Fruit fly (Drosophila melanogaster): ENCODE results near the gene mthl15.

Gene mthl15

dm6 chr2L:10226724-10227407, 11.3 kb downstream of the mthl15 start, which contains the start of gene CG5708 (continued):
- peak; percentile 30; the same call in 1 of the 2 replicates for TF ChIP-seq hbn (GFP tag; IDR thresholded peaks at IDR 0.05; ENCODE audit: partially characterized antibody)
- no peak for TF ChIP-seq cwo (GFP tag; optimal IDR thresholded peaks at IDR 0.05)
- TF ChIP-seq tap (tag; optimal IDR thresholded peaks at IDR 0.05), result no peak
- peak; percentile 70 for TF ChIP-seq CG12659 (GFP tag; optimal IDR thresholded peaks at IDR 0.05)
- peak; percentile 34 for TF ChIP-seq CG12391 (tag; optimal IDR thresholded peaks at IDR 0.05)
- TF ChIP-seq sd (tag; optimal IDR thresholded peaks at IDR 0.05), result peak; percentile 73
- peak; percentile 25 for TF ChIP-seq CG8924 (tag; optimal IDR thresholded peaks at IDR 0.05)
- TF ChIP-seq grau (tag; optimal IDR thresholded peaks at IDR 0.05), result peak; percentile 24
- peak; percentile 59 for TF ChIP-seq Scr (GFP tag; IDR thresholded peaks at IDR 0.05; ENCODE audit: partially characterized antibody)
- peak; percentile 82 for TF ChIP-seq CG17802 (tag; optimal IDR thresholded peaks at IDR 0.05)
- peak; percentile 76 for TF ChIP-seq Med (GFP tag)
- peak; percentile 15 for TF ChIP-seq sug (tag; optimal IDR thresholded peaks at IDR 0.05)
- peak; percentile 34 for TF ChIP-seq CG13424 (tag; optimal IDR thresholded peaks at IDR 0.05)
- no peak for TF ChIP-seq sr (GFP tag; IDR thresholded peaks at IDR 0.05)
- peak; percentile 48 for TF ChIP-seq phol (tag; optimal IDR thresholded peaks at IDR 0.05)
- TF ChIP-seq CG10209 (GFP tag; optimal IDR thresholded peaks at IDR 0.05), result no peak
- peak; percentile 42 for TF ChIP-seq HmgZ (tag; optimal IDR thresholded peaks at IDR 0.05)
- TF ChIP-seq ken (GFP tag; IDR thresholded peaks at IDR 0.05), result no peak; the same call in 2 of the 3 replicates
- TF ChIP-seq Dll (GFP tag; IDR thresholded peaks at IDR 0.05; ENCODE audit: partially characterized antibody), result peak; percentile 40; the same call in 1 of the 4 replicates
- TF ChIP-seq Ptx1 (GFP tag; IDR thresholded peaks at IDR 0.05), result no peak
- peak; percentile 48 for TF ChIP-seq Xbp1 (GFP tag; optimal IDR thresholded peaks at IDR 0.05)
- peak; percentile 5 for TF ChIP-seq HLH54F (GFP tag; optimal IDR thresholded peaks at IDR 0.05)
- peak; percentile 89 for TF ChIP-seq CG11723 (GFP tag; optimal IDR thresholded peaks at IDR 0.05)
- peak; percentile 73 for TF ChIP-seq CG4617 (GFP tag; optimal IDR thresholded peaks at IDR 0.05; ENCODE audit: borderline replicate concordance)
- TF ChIP-seq amos (GFP tag; IDR thresholded peaks at IDR 0.05; ENCODE audit: partially characterized antibody), result peak; percentile 68; the same call in 1 of the 2 replicates
- peak; percentile 50; the same call in 2 of the 3 replicates for TF ChIP-seq knrl (GFP tag; IDR thresholded peaks at IDR 0.05; ENCODE audit: partially characterized antibody)
- no peak for TF ChIP-seq gcm2 (GFP tag; optimal IDR thresholded peaks at IDR 0.05)
- peak; percentile 73 for TF ChIP-seq slbo (GFP tag; IDR thresholded peaks at IDR 0.05)
- peak in 1 of 3 experiments; percentile 17 for TF ChIP-seq Stat92E (GFP tag; optimal IDR thresholded peaks at IDR 0.05)
- peak; percentile 35 for TF ChIP-seq sens (GFP tag)
- TF ChIP-seq bcd (GFP tag; optimal IDR thresholded peaks at IDR 0.05), result no peak
- TF ChIP-seq CG18476 (GFP tag; optimal IDR thresholded peaks at IDR 0.05), result no peak
- peak; percentile 45; the same call in 1 of the 2 replicates for TF ChIP-seq CG13287 (GFP tag; IDR thresholded peaks at IDR 0.05; ENCODE audit: partially characterized antibody)
- no peak for TF ChIP-seq chn (GFP tag; optimal IDR thresholded peaks at IDR 0.05)
- peak; percentile 35 for TF ChIP-seq CoRest (tag; optimal IDR thresholded peaks at IDR 0.05)
- no peak for TF ChIP-seq Kr (GFP tag; optimal IDR thresholded peaks at IDR 0.05)
- TF ChIP-seq Abd-B (GFP tag; optimal IDR thresholded peaks at IDR 0.05), result peak; percentile 51
- no peak for TF ChIP-seq Atf-2 (GFP tag; optimal IDR thresholded peaks at IDR 0.05)

All from whole organism, embryonic.